Fruit fly (Drosophila melanogaster) whole organism, prepupa: ENCODE measurements around the gene arm.

Source experiments
- Blimp-1 ChIP-seq: fragments of 200-800 bp; sonication (Bioruptor generic); optimal IDR thresholded peaks from 3 replicates; lab custom pipeline; 2017; ENCODE audit warnings: missing biosample characterization, missing genetic modification characterization, mild to moderate bottlenecking, moderate library complexity, missing genetic modification reagents
- CG10669 ChIP-seq: fragments of 200-800 bp; sonication (Bioruptor generic); optimal IDR thresholded peaks from 3 replicates; lab custom pipeline; 2018; ENCODE audit warnings: missing biosample characterization, mild to moderate bottlenecking, missing genetic modification characterization, moderate library complexity
- CG1621 ChIP-seq: fragments of 200-800 bp; sonication (Bioruptor generic); optimal IDR thresholded peaks from 3 replicates; lab custom pipeline; 2018; ENCODE audit warnings: missing biosample characterization, mild to moderate bottlenecking, missing genetic modification characterization
- CG4318 ChIP-seq: fragments of 200-800 bp; sonication (Bioruptor generic); optimal IDR thresholded peaks from 3 replicates; lab custom pipeline; 2017; ENCODE audit warnings: missing biosample characterization, mild to moderate bottlenecking, missing genetic modification characterization
- CG6792 ChIP-seq: fragments of 200-800 bp; sonication (Bioruptor generic); optimal IDR thresholded peaks from 3 replicates; lab custom pipeline; 2016; ENCODE audit warnings: missing biosample characterization, missing genetic modification characterization
- Ets96B ChIP-seq: fragments of 200-800 bp; optimal IDR thresholded peaks from 2 replicates; lab custom pipeline; 2019; ENCODE audit warnings: missing biosample characterization, mild to moderate bottlenecking, missing genetic modification characterization, moderate library complexity
- Hr38 ChIP-seq: sonication (Bioruptor generic); optimal IDR thresholded peaks from 2 replicates; lab custom pipeline; 2016; ENCODE audit warnings: missing biosample characterization, missing genetic modification characterization
- Smox ChIP-seq: fragments of 200-800 bp; sonication (Bioruptor generic); optimal IDR thresholded peaks from 3 replicates; lab custom pipeline; 2016; ENCODE audit warnings: missing biosample characterization, missing genetic modification characterization
- dac ChIP-seq: fragments of 200-800 bp; sonication (Bioruptor generic); optimal IDR thresholded peaks from 2 replicates; lab custom pipeline; 2017; ENCODE audit warnings: missing biosample characterization, mild to moderate bottlenecking, missing genetic modification characterization
- dsx ChIP-seq: fragments of 200-800 bp; optimal IDR thresholded peaks from 3 replicates; lab custom pipeline; 2019; ENCODE audit warnings: missing biosample characterization, mild to moderate bottlenecking, missing genetic modification characterization, moderate library complexity; ENCODE audit not compliant: poor library complexity, severe bottlenecking
- fd85E ChIP-seq: fragments of 200-800 bp; sonication (Bioruptor generic); optimal IDR thresholded peaks from 3 replicates; lab custom pipeline; 2016; ENCODE audit warnings: missing biosample characterization, missing genetic modification characterization
- topi ChIP-seq: fragments of 200-800 bp; sonication (Bioruptor generic); optimal IDR thresholded peaks from 3 replicates; lab custom pipeline; 2016; ENCODE audit warnings: missing biosample characterization, missing genetic modification characterization

DNA sequence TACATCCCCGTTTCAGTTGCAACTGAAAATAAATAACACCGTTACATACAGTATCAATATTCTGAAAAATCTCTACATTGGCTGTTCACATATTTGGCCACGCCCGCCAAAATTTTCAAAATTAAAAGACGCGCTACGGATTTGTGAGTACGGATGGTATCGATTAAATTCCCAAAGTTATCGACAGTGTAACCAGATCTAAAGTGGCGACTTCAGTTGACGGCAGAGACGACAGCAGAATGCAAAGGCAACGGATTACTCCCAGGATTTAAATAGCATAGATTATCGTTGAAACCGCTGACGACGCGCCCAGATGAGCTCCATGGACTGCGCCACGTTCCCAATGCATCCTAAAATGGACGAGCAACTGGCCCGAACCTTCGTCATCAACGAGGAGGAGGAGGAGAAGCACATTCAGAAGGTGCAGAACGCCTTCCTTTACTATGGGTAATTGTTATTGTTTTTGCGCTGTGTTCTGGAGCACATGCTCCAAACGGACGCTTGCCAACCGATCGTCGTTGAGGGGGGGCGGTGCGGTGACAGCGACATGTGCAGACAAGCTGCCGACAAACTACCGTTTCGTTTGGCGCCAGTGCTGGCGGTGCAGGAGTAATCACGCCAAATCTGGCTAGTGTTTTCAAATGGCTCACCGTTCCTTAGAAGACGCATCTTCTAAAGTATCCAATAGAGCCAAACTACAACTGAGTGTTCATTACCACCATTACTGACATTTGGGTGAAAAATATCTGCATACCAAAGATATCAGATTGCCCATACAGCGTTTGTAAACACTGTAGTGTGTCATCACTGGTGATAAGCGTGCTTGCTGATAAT is 27.2 kb upstream of the arm start, which contains the start of gene CG11596:
- no peak for TF ChIP-seq CG4318 (GFP tag; lab: Kevin White, UChicago)
- TF ChIP-seq Smox (GFP tag; lab: Kevin White, UChicago): no peak
- TF ChIP-seq CG10669 (GFP tag; lab: Kevin White, UChicago): no peak
- no peak for TF ChIP-seq Blimp-1 (GFP tag; lab: Kevin White, UChicago)
- TF ChIP-seq Ets96B: no peak
- TF ChIP-seq fd85E: no peak
- TF ChIP-seq CG1621 (tag; lab: Kevin White, UChicago): peak; percentile 89
- TF ChIP-seq dac: no peak
- TF ChIP-seq CG6792: no peak
- peak; percentile 34 for TF ChIP-seq dsx (GFP tag; lab: Kevin White, UChicago)
- no peak for TF ChIP-seq topi (GFP tag; lab: Kevin White, UChicago)
- no peak for TF ChIP-seq Hr38
